Fruit fly (Drosophila melanogaster): ENCODE data around the gene CG42367.

CG42367 gene

dm6 chr2L:9906641-9907040 lies 23.7 kb upstream of the CG42367 start (continued):
- TF ChIP-seq Ets21C (GFP tag; optimal IDR thresholded peaks at IDR 0.05) (no peak), Sox102F (GFP tag; optimal IDR thresholded peaks at IDR 0.05) (no peak), CG8119 (GFP tag; IDR thresholded peaks at IDR 0.05) (no peak), fkh (GFP tag; optimal IDR thresholded peaks at IDR 0.05) (no peak), Ets96B (tag; optimal IDR thresholded peaks at IDR 0.05) (peak; percentile 53), Eip93F (GFP tag; optimal IDR thresholded peaks at IDR 0.05) (no peak), CG6808 (GFP tag; optimal IDR thresholded peaks at IDR 0.05) (no peak), OdsH (GFP tag; optimal IDR thresholded peaks at IDR 0.05) (no peak), cyc (GFP tag; optimal IDR thresholded peaks at IDR 0.05) (no peak), salr (GFP tag; optimal IDR thresholded peaks at IDR 0.05) (no peak), CG8319 (GFP tag; optimal IDR thresholded peaks at IDR 0.05) (no peak), Blimp-1 (GFP tag; optimal IDR thresholded peaks at IDR 0.05) (no peak), Eip78C (GFP tag) (peak; percentile 71), CG11294 (GFP tag; IDR thresholded peaks at IDR 0.05) (peak; percentile 66), acj6 (GFP tag; optimal IDR thresholded peaks at IDR 0.05) (no peak), CG4318 (GFP tag; optimal IDR thresholded peaks at IDR 0.05) (no peak), CG32006 (GFP tag; optimal IDR thresholded peaks at IDR 0.05) (no peak), esn (GFP tag; optimal IDR thresholded peaks at IDR 0.05) (no peak), pdm3 (GFP tag; optimal IDR thresholded peaks at IDR 0.05) (no peak)

- TF ChIP-seq CG10669 (GFP tag; optimal IDR thresholded peaks at IDR 0.05) (peak; percentile 2), salr (GFP tag; optimal IDR thresholded peaks at IDR 0.05) (peak in 1 of 2 experiments; percentile 22), CG6163 (GFP tag; IDR thresholded peaks at IDR 0.05) (peak; percentile 47; the same call in 2 of the 3 replicates), fkh (GFP tag; optimal IDR thresholded peaks at IDR 0.05) (peak; percentile 37), CG6808 (GFP tag; optimal IDR thresholded peaks at IDR 0.05) (peak; percentile 29), eg (GFP tag; IDR thresholded peaks at IDR 0.05) (0 out of 3 replicates have a peak, but pooled peaks have one; percentile 24), dsx (GFP tag; optimal IDR thresholded peaks at IDR 0.05; ENCODE audit: poor library complexity, severe bottlenecking) (peak; percentile 30), Eip78C (GFP tag) (peak; percentile 76), ss (GFP tag; optimal IDR thresholded peaks at IDR 0.05) (peak; percentile 36 to 37), CG8119 (GFP tag; IDR thresholded peaks at IDR 0.05) (no peak), CG3919 (GFP tag; optimal IDR thresholded peaks at IDR 0.05) (peak; percentile 5), Ets96B (tag; optimal IDR thresholded peaks at IDR 0.05) (no peak), CG11902 (GFP tag; optimal IDR thresholded peaks at IDR 0.05) (no peak), CG11294 (GFP tag; IDR thresholded peaks at IDR 0.05) (no peak), Sox14 (GFP tag; optimal IDR thresholded peaks at IDR 0.05) (no peak), CG1621 (tag; optimal IDR thresholded peaks at IDR 0.05) (peak; percentile 38)
Observed at dm6 chr2L:9907320-9908256, 22.8 kb upstream of the CG42367 start.

dm6 chr2L:9908468-9908967 lies 21.9 kb upstream of the CG42367 start, which contains the start of gene CG13124:
TSS of gene CG13124 (minus strand) at chr2L:9908633.
- TF ChIP-seq CG6276 (GFP tag; optimal IDR thresholded peaks at IDR 0.05) (peak; percentile 19), CG8119 (GFP tag; IDR thresholded peaks at IDR 0.05) (peak; percentile 25; the same call in 1 of the 3 replicates), esn (GFP tag; optimal IDR thresholded peaks at IDR 0.05) (peak; percentile 33), vri (GFP tag; optimal IDR thresholded peaks at IDR 0.05) (peak; percentile 60), OdsH (GFP tag; optimal IDR thresholded peaks at IDR 0.05) (peak; percentile 21), topi (GFP tag; optimal IDR thresholded peaks at IDR 0.05) (peak; percentile 7), CG6808 (GFP tag; optimal IDR thresholded peaks at IDR 0.05) (peak; percentile 7), CG7368 (GFP tag; optimal IDR thresholded peaks at IDR 0.05) (no peak), acj6 (GFP tag; optimal IDR thresholded peaks at IDR 0.05) (peak; percentile 9), CG34406 (GFP tag; optimal IDR thresholded peaks at IDR 0.05) (peak; percentile 17), CG10631 (GFP tag; optimal IDR thresholded peaks at IDR 0.05) (no peak), salr (GFP tag; optimal IDR thresholded peaks at IDR 0.05) (no peak), net (GFP tag; optimal IDR thresholded peaks at IDR 0.05) (peak; percentile 37), CG16779 (tag; optimal IDR thresholded peaks at IDR 0.05) (peak; percentile 27), ss (GFP tag; optimal IDR thresholded peaks at IDR 0.05) (peak; percentile 20 to 29), fd85E (GFP tag; optimal IDR thresholded peaks at IDR 0.05) (no peak), Eip78C (GFP tag) (peak; percentile 72), CG8632 (GFP tag; optimal IDR thresholded peaks at IDR 0.05) (no peak), achi (GFP tag; optimal IDR thresholded peaks at IDR 0.05) (peak; percentile 28), spab (GFP tag; optimal IDR thresholded peaks at IDR 0.05) (no peak), CG9139 (GFP tag; optimal IDR thresholded peaks at IDR 0.05) (peak; percentile 13), CG32006 (GFP tag; optimal IDR thresholded peaks at IDR 0.05) (no peak), Lpt (GFP tag; optimal IDR thresholded peaks at IDR 0.05) (no peak), CG11902 (GFP tag; optimal IDR thresholded peaks at IDR 0.05) (no peak), fkh (GFP tag; optimal IDR thresholded peaks at IDR 0.05) (peak; percentile 12), Hr4 (GFP tag; optimal IDR thresholded peaks at IDR 0.05) (peak; percentile 46), pdm3 (GFP tag; optimal IDR thresholded peaks at IDR 0.05) (peak; percentile 6), CG11294 (GFP tag; IDR thresholded peaks at IDR 0.05) (no peak)
